Worm (Caenorhabditis elegans): ENCODE data around the gene chil-26.

- TF ChIP-seq pha-4 (tag; optimal IDR thresholded peaks at IDR 0.05): no peak
- TF ChIP-seq fkh-10 (GFP tag; optimal IDR thresholded peaks at IDR 0.05): no peak
- TF ChIP-seq pqm-1 (tag; optimal IDR thresholded peaks at IDR 0.05): no peak
- TF ChIP-seq lin-39 (tag; optimal IDR thresholded peaks at IDR 0.05): no peak
- no peak for TF ChIP-seq nhr-11 (tag; optimal IDR thresholded peaks at IDR 0.05)
- TF ChIP-seq nhr-237 (tag; optimal IDR thresholded peaks at IDR 0.05): no peak
- no peak for TF ChIP-seq nhr-12 (tag; optimal IDR thresholded peaks at IDR 0.05)
- no peak for TF ChIP-seq unc-62 (GFP tag; optimal IDR thresholded peaks at IDR 0.05)
- TF ChIP-seq ztf-4 (tag; optimal IDR thresholded peaks at IDR 0.05): no peak
- TF ChIP-seq skn-1 (tag; optimal IDR thresholded peaks at IDR 0.05): no peak
- TF ChIP-seq nhr-25 (tag; optimal IDR thresholded peaks at IDR 0.05): no peak
Observed at ce11 chrII:9522986-9523385, 48.1 kb downstream of the chil-26 start, which contains the start of gene AH6.17.
